Worm (Caenorhabditis elegans) whole organism, mixed stage, embryonic: ENCODE results near the gene Y51A2A.6.

Source experiments
- elt-1 ChIP-seq: sonication (generic microtip); optimal IDR thresholded peaks from 2 replicates; lab custom pipeline; 2017; ENCODE audit warnings: missing genetic modification characterization, mild to moderate bottlenecking, missing compliant biosample characterization, antibody characterized with exemption, moderate library complexity, borderline replicate concordance; ENCODE audit not compliant: insufficient read depth
- lsy-2 ChIP-seq: fragments of 150-350 bp; optimal IDR thresholded peaks from 2 replicates; lab custom pipeline; 2014; ENCODE audit warnings: missing biosample characterization, missing genetic modification characterization
- nhr-28 ChIP-seq: fragments of 150-350 bp; optimal IDR thresholded peaks from 2 replicates; lab custom pipeline; 2014; ENCODE audit warnings: missing biosample characterization, missing genetic modification characterization
- snpc-4 ChIP-seq: fragments of 150-350 bp; optimal IDR thresholded peaks from 2 replicates; lab custom pipeline; 2014; ENCODE audit warnings: missing biosample characterization, missing genetic modification characterization

- no peak for TF ChIP-seq snpc-4 (tag; lab: Kevin White, UChicago)
- TF ChIP-seq lsy-2 (tag; lab: Kevin White, UChicago): no peak
- no peak for TF ChIP-seq nhr-28
- no peak for TF ChIP-seq elt-1 (tag; lab: Kevin White, UChicago)
These were observed 41.7 kb downstream of the Y51A2A.6 start for ce11 chrV:18344194-18344593.
